Worm (Caenorhabditis elegans): ENCODE measurements around the gene srx-110.

Gene srx-110

DNA sequence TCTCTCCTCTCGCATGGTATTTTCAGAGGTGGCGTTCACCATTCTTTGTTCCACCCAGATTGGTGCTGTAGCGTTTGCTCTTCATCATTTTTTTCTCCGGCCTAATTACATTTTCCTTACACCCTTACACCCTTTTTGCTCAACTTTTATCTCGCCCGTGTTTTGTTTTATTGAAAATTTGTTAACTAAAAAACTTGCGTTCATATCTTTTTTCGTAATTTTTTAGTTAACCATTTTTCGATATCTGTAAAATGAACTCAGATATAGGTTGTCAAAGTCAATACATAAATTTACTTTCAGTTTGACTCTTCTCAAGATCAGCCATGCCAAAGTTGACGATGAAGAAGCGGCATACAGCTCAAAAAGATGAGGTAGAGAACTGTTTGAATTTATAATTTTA, 32.2 kb downstream of the srx-110 start, which contains the start of gene F12E12.1:
Gene F12E12.1 (plus strand): TSS at position 301 of the 400 bp plus-strand sequence.
- TF ChIP-seq nhr-120 (GFP tag; IDR thresholded peaks at IDR 0.05) (no peak), rpc-1 (optimal IDR thresholded peaks at IDR 0.05) (no peak), rpc-1 (tag; optimal IDR thresholded peaks at IDR 0.05) (no peak), Y56A3A.18 (GFP tag; IDR thresholded peaks at IDR 0.05) (no peak), snpc-3.4 (tag; optimal IDR thresholded peaks at IDR 0.05) (no peak), nfya-1 (tag; optimal IDR thresholded peaks at IDR 0.05; ENCODE audit: borderline replicate concordance, insufficient read depth) (no peak), ztf-18 (tag; optimal IDR thresholded peaks at IDR 0.05) (no peak), D2030.7 (GFP tag; IDR thresholded peaks at IDR 0.05) (no peak), nfyb-1 (GFP tag; IDR thresholded peaks at IDR 0.05) (no peak), mes-4 (tag; optimal IDR thresholded peaks at IDR 0.05) (no peak), tbp1 (GFP tag; optimal IDR thresholded peaks at IDR 0.05) (no peak)

DNA sequence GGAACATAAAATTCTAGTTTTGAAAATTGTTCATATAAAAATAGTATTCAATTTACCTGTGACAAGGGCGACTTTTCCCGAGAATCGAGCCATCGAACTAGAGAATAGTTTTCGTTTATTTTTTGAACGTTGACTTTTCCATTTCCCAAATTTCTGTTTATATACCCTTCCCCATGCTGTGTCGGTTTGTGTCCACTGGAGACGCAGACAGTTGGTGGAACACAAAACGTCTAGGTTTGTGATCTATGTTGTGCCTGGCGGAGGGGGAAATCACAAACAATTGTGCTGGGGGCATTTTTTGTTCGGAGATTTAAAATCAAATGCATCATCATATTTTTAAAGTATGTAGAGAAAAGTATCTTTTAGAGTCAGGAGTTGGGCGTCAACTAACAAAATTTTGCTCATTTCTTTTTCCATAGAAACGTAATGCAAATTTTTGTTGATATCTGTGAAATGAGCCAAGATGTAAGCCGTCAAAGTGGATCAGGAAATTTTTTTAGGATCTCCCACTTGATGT, 34.4 kb downstream of the srx-110 start, which contains the start of gene nta-1:
Gene nta-1 (minus strand): TSS at position 131 of the 517 bp plus-strand sequence.
- TF ChIP-seq tbp1 (GFP tag; optimal IDR thresholded peaks at IDR 0.05): peak; percentile 29
- TF ChIP-seq lin-26 (GFP tag; IDR thresholded peaks at IDR 0.05): no peak
- TF ChIP-seq dox-1 (GFP tag; IDR thresholded peaks at IDR 0.05): 0 out of 2 replicates have a peak, but pooled peaks have one; percentile 11
- TF ChIP-seq nhr-80 (tag; optimal IDR thresholded peaks at IDR 0.05): peak; percentile 58

DNA sequence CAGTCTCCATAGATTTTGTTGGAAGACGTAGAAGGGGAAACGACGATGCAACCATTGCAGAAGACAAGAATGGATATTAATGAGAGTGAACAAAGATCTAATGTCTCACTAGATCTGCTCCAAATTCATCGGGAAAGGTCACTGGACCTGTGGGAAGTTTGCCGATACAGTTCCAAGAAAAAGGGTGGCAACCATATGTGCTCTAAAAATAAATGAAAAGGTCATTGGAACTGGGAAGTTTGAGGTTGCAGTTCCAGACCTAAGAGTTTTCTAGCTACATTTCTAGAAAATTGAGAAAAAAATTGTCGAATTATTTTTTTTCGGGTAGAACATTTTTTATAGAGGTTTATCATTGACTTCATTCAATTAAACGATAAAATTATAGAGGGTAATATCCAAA, 38.0 kb downstream of the srx-110 start, which contains the start of gene fbxb-92:
Gene fbxb-92 (minus strand): TSS at position 101 of the 400 bp plus-strand sequence.
- TF ChIP-seq F39B2.1 (GFP tag; IDR thresholded peaks at IDR 0.05): no peak
- TF ChIP-seq sea-2 (GFP tag; IDR thresholded peaks at IDR 0.05): no peak
- no peak for TF ChIP-seq dpl-1 (GFP tag; optimal IDR thresholded peaks at IDR 0.05)
- TF ChIP-seq ztf-25 (GFP tag; IDR thresholded peaks at IDR 0.05): no peak
- no peak for TF ChIP-seq chd-7 (tag; optimal IDR thresholded peaks at IDR 0.05)
- TF ChIP-seq tlf-1 (GFP tag; optimal IDR thresholded peaks at IDR 0.05): no peak
- no peak for TF ChIP-seq F49E8.2 (tag; optimal IDR thresholded peaks at IDR 0.05; ENCODE audit: insufficient read depth)
- no peak for TF ChIP-seq nhr-80 (tag; optimal IDR thresholded peaks at IDR 0.05)
- TF ChIP-seq cebp-1 (GFP tag; IDR thresholded peaks at IDR 0.05): no peak
- TF ChIP-seq cebp-1 (tag; optimal IDR thresholded peaks at IDR 0.05): no peak
- TF ChIP-seq mxl-1 (tag; optimal IDR thresholded peaks at IDR 0.05): no peak
- no peak for TF ChIP-seq B0336.3 (GFP tag; IDR thresholded peaks at IDR 0.05)
- no peak for TF ChIP-seq tbx-9 (tag; optimal IDR thresholded peaks at IDR 0.05; ENCODE audit: borderline replicate concordance)
- no peak for TF ChIP-seq ztf-6 (GFP tag; IDR thresholded peaks at IDR 0.05)
- TF ChIP-seq B0261.1 (tag; optimal IDR thresholded peaks at IDR 0.05): no peak
- no peak for TF ChIP-seq C17E4.6 (GFP tag; IDR thresholded peaks at IDR 0.05)
- no peak for TF ChIP-seq unc-62 (GFP tag; optimal IDR thresholded peaks at IDR 0.05)

DNA sequence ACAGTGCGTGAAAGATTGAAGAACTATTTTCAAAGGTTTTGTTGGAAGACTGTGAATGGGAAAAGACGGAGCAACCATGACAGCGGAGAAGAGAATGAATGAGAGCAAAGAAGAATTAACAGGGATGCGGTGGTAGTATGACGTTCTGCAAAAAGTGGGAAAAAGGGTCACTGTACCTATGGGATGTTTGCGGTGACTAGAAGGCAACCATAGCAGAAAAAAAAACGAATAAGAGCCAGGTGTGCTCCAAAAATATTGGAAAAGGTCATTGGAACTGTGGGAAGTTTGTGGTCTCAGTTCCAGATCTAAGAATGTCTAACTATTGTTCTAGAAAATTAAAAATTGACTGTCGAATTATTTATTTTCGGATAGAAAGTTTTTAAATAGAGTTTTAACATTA, 39.4 kb downstream of the srx-110 start, which contains the start of gene fbxb-90:
Gene fbxb-90 (minus strand): TSS at position 101 of the 400 bp plus-strand sequence.
- TF ChIP-seq rcor-1 (GFP tag; IDR thresholded peaks at IDR 0.05): no peak
- TF ChIP-seq F57A8.1 (GFP tag; optimal IDR thresholded peaks at IDR 0.05): no peak
- TF ChIP-seq ztf-28 (GFP tag; IDR thresholded peaks at IDR 0.05): no peak
- TF ChIP-seq snpc-1.3 (tag; optimal IDR thresholded peaks at IDR 0.05; ENCODE audit: insufficient read depth): no peak
- TF ChIP-seq ceh-58 (GFP tag; IDR thresholded peaks at IDR 0.05): no peak
- no peak for TF ChIP-seq C17E4.6 (GFP tag; IDR thresholded peaks at IDR 0.05)
- TF ChIP-seq ztf-3 (GFP tag; optimal IDR thresholded peaks at IDR 0.05): no peak
- TF ChIP-seq attf-5 (GFP tag; optimal IDR thresholded peaks at IDR 0.05): no peak
- TF ChIP-seq hmg-1.2 (GFP tag; IDR thresholded peaks at IDR 0.05): no peak
- no peak for TF ChIP-seq repo-1 (tag; optimal IDR thresholded peaks at IDR 0.05)
- no peak for TF ChIP-seq attf-3 (GFP tag; conservative IDR thresholded peaks at IDR 0.05)
- TF ChIP-seq cebp-1 (GFP tag; IDR thresholded peaks at IDR 0.05): no peak
- TF ChIP-seq cebp-1 (tag; optimal IDR thresholded peaks at IDR 0.05): no peak
- no peak for TF ChIP-seq fkh-3 (tag; optimal IDR thresholded peaks at IDR 0.05)
- no peak for TF ChIP-seq ekl-4 (GFP tag; IDR thresholded peaks at IDR 0.05)
- no peak for TF ChIP-seq nhr-27 (tag; optimal IDR thresholded peaks at IDR 0.05)
- TF ChIP-seq sdz-38 (tag; optimal IDR thresholded peaks at IDR 0.05): no peak
- no peak for TF ChIP-seq madf-8 (GFP tag; conservative IDR thresholded peaks at IDR 0.05)
- TF ChIP-seq tbp1 (GFP tag; optimal IDR thresholded peaks at IDR 0.05): no peak
